Fruit fly (Drosophila melanogaster) whole organism, wandering third instar larva: Measurements from ENCODE around the gene RanBP3.

ENCODE experiments used
- CG32264 ChIP-seq: fragments of 200-800 bp; sonication (Bioruptor generic); optimal IDR thresholded peaks from 2 replicates; lab custom pipeline; 2016; ENCODE audit warnings: missing biosample characterization, missing genetic modification characterization
- CG9705 ChIP-seq: fragments of 200-800 bp; sonication (Bioruptor generic); optimal IDR thresholded peaks from 2 replicates; lab custom pipeline; 2018; ENCODE audit warnings: missing biosample characterization, mild to moderate bottlenecking, missing genetic modification characterization
- CrebA ChIP-seq: fragments of 200-800 bp; sonication (Bioruptor generic); optimal IDR thresholded peaks from 2 replicates; lab custom pipeline; 2016; ENCODE audit warnings: missing biosample characterization, mild to moderate bottlenecking, missing genetic modification characterization, borderline replicate concordance
- Dfd ChIP-seq: fragments of >200 bp; optimal IDR thresholded peaks from 2 replicates; lab custom pipeline; 2017; ENCODE audit warnings: missing biosample characterization, missing genetic modification characterization
- Dif ChIP-seq: fragments of 200-275, 200-300 bp; sonication (Bioruptor generic); optimal IDR thresholded peaks from 2 replicates; lab custom pipeline; 2018; ENCODE audit warnings: missing biosample characterization, missing genetic modification characterization; ENCODE audit not compliant: partially characterized antibody
- Hnf4 ChIP-seq: fragments of 200-800 bp; sonication (Bioruptor generic); optimal IDR thresholded peaks from 2 replicates; lab custom pipeline; 2016; ENCODE audit warnings: missing biosample characterization, mild to moderate bottlenecking, missing genetic modification characterization
- Hr78 ChIP-seq: fragments of >200 bp; optimal IDR thresholded peaks from 2 replicates; lab custom pipeline; 2017; ENCODE audit warnings: missing biosample characterization, missing genetic modification characterization
- Hr83 ChIP-seq: fragments of 200-300 bp; sonication (Bioruptor generic); optimal IDR thresholded peaks from 2 replicates; lab custom pipeline; 2016; ENCODE audit warnings: missing biosample characterization, mild to moderate bottlenecking, missing genetic modification characterization, moderate library complexity; ENCODE audit not compliant: poor library complexity, severe bottlenecking
- Jra ChIP-seq: sonication (Bioruptor generic); optimal IDR thresholded peaks from 2 replicates; lab custom pipeline; 2016; ENCODE audit warnings: missing biosample characterization, missing genetic modification characterization
- Mio ChIP-seq: sonication (Bioruptor generic); optimal IDR thresholded peaks from 2 replicates; lab custom pipeline; 2016; ENCODE audit warnings: missing biosample characterization, missing genetic modification characterization
- Myc ChIP-seq: fragments of >200 bp; optimal IDR thresholded peaks from 2 replicates; lab custom pipeline; 2017
- Rel ChIP-seq, 2 experiments: fragments of 200-800 bp; sonication (Bioruptor generic) in 1 of 2; optimal IDR thresholded peaks; 2 replicates in 1 of 2; 3 replicates in 1 of 2; lab custom pipeline; 2016 to 2019; ENCODE audit warnings: mild to moderate bottlenecking in 2 of 2, missing biosample characterization in 2 of 2, missing genetic modification characterization in 2 of 2, moderate library complexity in 1 of 2
- Vsx2 ChIP-seq: fragments of 200-300, 225-300 bp; sonication (Bioruptor generic); optimal IDR thresholded peaks from 2 replicates; lab custom pipeline; 2018; ENCODE audit warnings: missing biosample characterization, missing genetic modification characterization; ENCODE audit not compliant: partially characterized antibody
- dl ChIP-seq, 2 experiments: fragments of 175-275, 200-275 bp in 1 of 2; fragments of 200-275 bp in 1 of 2; sonication (Bioruptor generic); optimal IDR thresholded peaks; lab custom pipeline; 2018; ENCODE audit warnings: mild to moderate bottlenecking in 2 of 2, missing biosample characterization in 2 of 2, missing genetic modification characterization in 2 of 2, moderate library complexity in 2 of 2; ENCODE audit not compliant: partially characterized antibody in 2 of 2, insufficient read depth in 1 of 2
- foxo ChIP-seq, 2 experiments: fragments of 200-800 bp; sonication (Bioruptor generic); optimal IDR thresholded peaks; 2 replicates in 1 of 2; 3 replicates in 1 of 2; lab custom pipeline; 2016 to 2017; ENCODE audit warnings: missing biosample characterization in 2 of 2, missing genetic modification characterization in 2 of 2
- fru ChIP-seq: fragments of 200-800 bp; sonication (Bioruptor generic); optimal IDR thresholded peaks from 3 replicates; lab custom pipeline; 2016; ENCODE audit warnings: missing biosample characterization, mild to moderate bottlenecking, missing genetic modification characterization
- jim ChIP-seq: fragments of 175-275, 200-325 bp; sonication (Bioruptor generic); optimal IDR thresholded peaks from 2 replicates; lab custom pipeline; 2016; ENCODE audit warnings: missing biosample characterization, mild to moderate bottlenecking, missing genetic modification characterization
- psq ChIP-seq: fragments of 200-800 bp; sonication (Bioruptor generic); optimal IDR thresholded peaks from 3 replicates; lab custom pipeline; 2017; ENCODE audit warnings: missing biosample characterization, mild to moderate bottlenecking, missing genetic modification characterization, moderate library complexity
- rgr ChIP-seq: fragments of 200-800 bp; sonication (Bioruptor generic); optimal IDR thresholded peaks from 3 replicates; lab custom pipeline; 2016; ENCODE audit warnings: missing biosample characterization, mild to moderate bottlenecking, missing genetic modification characterization
- tai ChIP-seq: sonication (Bioruptor generic); optimal IDR thresholded peaks from 2 replicates; lab custom pipeline; 2016; ENCODE audit warnings: missing biosample characterization, missing genetic modification characterization
- usp ChIP-seq: fragments of >200 bp; optimal IDR thresholded peaks from 2 replicates; lab custom pipeline; 2017; ENCODE audit warnings: missing biosample characterization, missing genetic modification characterization
- woc ChIP-seq: sonication (Bioruptor generic); optimal IDR thresholded peaks from 2 replicates; lab custom pipeline; 2016; ENCODE audit warnings: missing biosample characterization, mild to moderate bottlenecking, missing genetic modification characterization

Gene RanBP3

DNA sequence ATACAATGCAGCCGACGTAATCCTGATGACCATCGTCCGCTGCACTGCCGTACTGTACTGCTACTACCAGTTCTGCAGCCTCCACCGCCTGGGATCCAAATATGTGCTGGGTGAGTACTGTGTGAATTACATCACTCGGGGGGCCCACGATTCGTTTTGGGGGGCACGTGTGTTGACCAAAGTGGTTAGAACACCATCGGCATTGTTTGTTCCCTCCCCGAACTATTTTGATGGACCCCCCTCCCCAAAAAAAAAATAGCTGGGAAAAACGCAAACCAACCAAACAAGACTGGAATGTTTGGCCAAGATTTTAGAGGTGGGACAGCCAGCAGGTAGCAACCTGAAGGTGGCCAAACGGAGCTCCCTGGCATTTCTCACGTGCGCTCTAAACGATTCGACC is 5.2 kb downstream of the RanBP3 start:
- no peak for TF ChIP-seq Hr78 (GFP tag; lab: Kevin White, UChicago)
- no peak for TF ChIP-seq Dif
- no peak for TF ChIP-seq dl (GFP tag; optimal IDR thresholded peaks at IDR 0.05; lab: Kevin White, UChicago; ENCODE audit: insufficient read depth in 1 of 2, partially characterized antibody in 2 of 2)

dm6 chr3R:23740968-23741367 is 11.7 kb downstream of the RanBP3 start:
- TF ChIP-seq Hr83 (GFP tag; lab: Kevin White, UChicago) = no peak
- TF ChIP-seq CG9705 (GFP tag; lab: Kevin White, UChicago) = no peak
- no peak for TF ChIP-seq Vsx2 (GFP tag; lab: Kevin White, UChicago)
- TF ChIP-seq tai (GFP tag; lab: Kevin White, UChicago) = no peak
- no peak for TF ChIP-seq rgr (GFP tag; lab: Kevin White, UChicago)
- TF ChIP-seq woc (GFP tag; lab: Kevin White, UChicago) = no peak
- TF ChIP-seq Dfd = no peak
- no peak for TF ChIP-seq Mio (GFP tag; lab: Kevin White, UChicago)

DNA sequence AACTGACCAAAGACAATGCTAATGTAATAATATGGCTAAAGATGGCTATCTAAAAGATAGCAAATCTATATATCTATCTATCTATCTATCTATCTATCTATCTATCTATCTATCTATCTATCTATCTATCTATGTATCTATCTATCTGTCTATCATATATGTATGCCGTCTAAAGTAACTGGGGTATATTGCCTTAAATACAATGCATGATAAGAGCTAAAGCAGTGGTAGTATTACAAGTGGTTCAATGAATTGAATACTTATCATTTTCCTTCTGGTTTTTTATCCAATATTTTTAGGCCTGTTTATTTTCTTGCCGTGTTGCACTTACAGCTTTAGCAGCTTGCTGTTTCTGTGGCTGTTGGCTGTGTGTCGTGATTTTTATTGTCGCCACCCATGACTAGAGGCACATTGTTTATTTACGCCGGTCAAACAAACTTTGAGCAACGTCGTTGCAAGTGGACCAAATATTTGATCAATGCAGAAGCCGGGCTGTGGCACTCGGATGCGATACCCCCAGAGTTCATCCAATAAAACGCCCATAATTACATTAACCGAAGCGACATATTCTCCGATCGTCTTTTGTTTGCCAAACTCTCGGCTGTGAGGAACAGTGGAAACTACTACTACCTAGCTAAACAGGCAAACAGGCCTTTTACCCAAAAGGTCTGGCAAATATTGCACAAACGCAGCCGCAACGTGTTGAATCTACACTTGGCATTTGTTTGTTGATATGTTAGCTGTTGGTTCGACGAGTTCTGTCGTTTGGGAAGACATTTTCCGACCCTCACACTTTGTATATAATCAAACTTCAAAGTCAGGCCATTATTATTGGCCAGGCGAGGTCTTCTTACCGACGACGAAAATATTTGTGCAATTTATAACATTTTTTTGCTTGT is 14.7 kb downstream of the RanBP3 start:
- TF ChIP-seq Hr83 (GFP tag; lab: Kevin White, UChicago) = no peak
- TF ChIP-seq Hnf4 (GFP tag; lab: Kevin White, UChicago) = no peak
- TF ChIP-seq Vsx2 (GFP tag; lab: Kevin White, UChicago) = no peak

- TF ChIP-seq Myc (lab: Kevin White, UChicago) (no peak), fru (GFP tag; lab: Kevin White, UChicago) (no peak), foxo (GFP tag; optimal IDR thresholded peaks at IDR 0.05; lab: Kevin White, UChicago) (no peak), CrebA (GFP tag; lab: Kevin White, UChicago) (no peak)
Measured at dm6 chr3R:23736365-23736764, 16.3 kb downstream of the RanBP3 start.

dm6 chr3R:23735648-23736047 is 17.0 kb downstream of the RanBP3 start:
- no peak for TF ChIP-seq Hr78 (GFP tag; lab: Kevin White, UChicago)
- peak; percentile 86 for TF ChIP-seq Myc (lab: Kevin White, UChicago)
- no peak for TF ChIP-seq Vsx2 (GFP tag; lab: Kevin White, UChicago)
- TF ChIP-seq usp (GFP tag; lab: Kevin White, UChicago) = no peak

- TF ChIP-seq CG32264 (GFP tag; lab: Kevin White, UChicago) (no peak), tai (GFP tag; lab: Kevin White, UChicago) (no peak), Rel (GFP tag; optimal IDR thresholded peaks at IDR 0.05; lab: Kevin White, UChicago) (no peak), Rel (tag; optimal IDR thresholded peaks at IDR 0.05; lab: Kevin White, UChicago) (no peak), foxo (GFP tag; optimal IDR thresholded peaks at IDR 0.05; lab: Kevin White, UChicago) (no peak), Jra (GFP tag; lab: Kevin White, UChicago) (no peak), jim (GFP tag; lab: Kevin White, UChicago) (no peak), CG9705 (GFP tag; lab: Kevin White, UChicago) (no peak), Hnf4 (GFP tag; lab: Kevin White, UChicago) (no peak), Mio (GFP tag; lab: Kevin White, UChicago) (no peak), rgr (GFP tag; lab: Kevin White, UChicago) (no peak), psq (GFP tag; lab: Kevin White, UChicago) (no peak)
Measured at dm6 chr3R:23734573-23735404, 17.8 kb downstream of the RanBP3 start.
